Fruit fly (Drosophila melanogaster) whole organism, prepupa: ENCODE results near the gene CG6602.

Experiments
- Blimp-1 ChIP-seq: fragments of 200-800 bp; sonication (Bioruptor generic); optimal IDR thresholded peaks from 3 replicates; lab custom pipeline; 2017; ENCODE audit warnings: missing biosample characterization, missing genetic modification characterization, mild to moderate bottlenecking, moderate library complexity, missing genetic modification reagents
- CG10669 ChIP-seq: fragments of 200-800 bp; sonication (Bioruptor generic); optimal IDR thresholded peaks from 3 replicates; lab custom pipeline; 2018; ENCODE audit warnings: missing biosample characterization, mild to moderate bottlenecking, missing genetic modification characterization, moderate library complexity
- CG11762 ChIP-seq: fragments of 200-800 bp; sonication (Bioruptor generic); optimal IDR thresholded peaks from 3 replicates; lab custom pipeline; 2016; ENCODE audit warnings: missing biosample characterization, missing genetic modification characterization; ENCODE audit not compliant: insufficient read depth
- CG15336 ChIP-seq: fragments of 200-800 bp; sonication (Bioruptor generic); IDR thresholded peaks from 2 replicates; pipeline ENCODE4 v1.3.6; 2022; ENCODE audit warnings: missing biosample characterization, missing genetic modification characterization
- CG1621 ChIP-seq: fragments of 200-800 bp; sonication (Bioruptor generic); optimal IDR thresholded peaks from 3 replicates; lab custom pipeline; 2018; ENCODE audit warnings: missing biosample characterization, mild to moderate bottlenecking, missing genetic modification characterization
- CG16779 ChIP-seq: fragments of 200-800 bp; sonication (Bioruptor generic); optimal IDR thresholded peaks from 3 replicates; lab custom pipeline; 2017; ENCODE audit warnings: missing biosample characterization, mild to moderate bottlenecking, missing genetic modification characterization
- CG34406 ChIP-seq: fragments of 200-800 bp; sonication (Bioruptor generic); optimal IDR thresholded peaks from 3 replicates; lab custom pipeline; 2016; ENCODE audit warnings: missing biosample characterization, missing genetic modification characterization
- CG4318 ChIP-seq: fragments of 200-800 bp; sonication (Bioruptor generic); optimal IDR thresholded peaks from 3 replicates; lab custom pipeline; 2017; ENCODE audit warnings: missing biosample characterization, mild to moderate bottlenecking, missing genetic modification characterization
- CG6792 ChIP-seq: fragments of 200-800 bp; sonication (Bioruptor generic); optimal IDR thresholded peaks from 3 replicates; lab custom pipeline; 2016; ENCODE audit warnings: missing biosample characterization, missing genetic modification characterization
- CG8119 ChIP-seq: fragments of 200-800 bp; sonication (Bioruptor generic); IDR thresholded peaks from 3 replicates; pipeline ENCODE4 v1.3.6; 2022; ENCODE audit warnings: missing biosample characterization, missing genetic modification characterization
- Eip93F ChIP-seq: fragments of 200-800 bp; sonication (Bioruptor generic); optimal IDR thresholded peaks from 2 replicates; lab custom pipeline; 2016; ENCODE audit warnings: missing biosample characterization, mild to moderate bottlenecking, missing genetic modification characterization
- Gug ChIP-seq: fragments of 200-800 bp; sonication (Bioruptor generic); IDR thresholded peaks from 2 replicates; pipeline ENCODE4 v1.3.6; 2022; ENCODE audit warnings: missing biosample characterization, missing genetic modification characterization
- Hr38 ChIP-seq: sonication (Bioruptor generic); optimal IDR thresholded peaks from 2 replicates; lab custom pipeline; 2016; ENCODE audit warnings: missing biosample characterization, missing genetic modification characterization
- Hr39 ChIP-seq: fragments of 200-800 bp; sonication (Bioruptor generic); optimal IDR thresholded peaks from 2 replicates; lab custom pipeline; 2016; ENCODE audit warnings: missing biosample characterization, missing genetic modification characterization
- Hr4 ChIP-seq: fragments of 200-800 bp; sonication (Bioruptor generic); optimal IDR thresholded peaks from 3 replicates; lab custom pipeline; 2016; ENCODE audit warnings: missing biosample characterization, missing genetic modification characterization
- Met ChIP-seq: fragments of 200-800 bp; sonication (Bioruptor generic); optimal IDR thresholded peaks from 3 replicates; lab custom pipeline; 2016; ENCODE audit warnings: missing biosample characterization, missing genetic modification characterization
- OdsH ChIP-seq: fragments of 200-800 bp; sonication (Bioruptor generic); optimal IDR thresholded peaks from 3 replicates; lab custom pipeline; 2016; ENCODE audit warnings: missing biosample characterization, missing genetic modification characterization
- Smox ChIP-seq: fragments of 200-800 bp; sonication (Bioruptor generic); optimal IDR thresholded peaks from 3 replicates; lab custom pipeline; 2016; ENCODE audit warnings: missing biosample characterization, missing genetic modification characterization
- Sox14 ChIP-seq: fragments of 200-800 bp; sonication (Bioruptor generic); optimal IDR thresholded peaks from 3 replicates; lab custom pipeline; 2016; ENCODE audit warnings: missing biosample characterization, missing genetic modification characterization
- acj6 ChIP-seq: fragments of 200-800 bp; sonication (Bioruptor generic); optimal IDR thresholded peaks from 3 replicates; lab custom pipeline; 2016; ENCODE audit warnings: missing biosample characterization, missing genetic modification characterization
- dsx ChIP-seq: fragments of 200-800 bp; optimal IDR thresholded peaks from 3 replicates; lab custom pipeline; 2019; ENCODE audit warnings: missing biosample characterization, mild to moderate bottlenecking, missing genetic modification characterization, moderate library complexity; ENCODE audit not compliant: poor library complexity, severe bottlenecking
- esn ChIP-seq: fragments of 200-800 bp; sonication (Bioruptor generic); optimal IDR thresholded peaks from 2 replicates; lab custom pipeline; 2016; ENCODE audit warnings: missing biosample characterization, mild to moderate bottlenecking, missing genetic modification characterization, moderate library complexity
- lz ChIP-seq: fragments of 200-800 bp; sonication (Bioruptor generic); optimal IDR thresholded peaks from 3 replicates; lab custom pipeline; 2016; ENCODE audit warnings: missing biosample characterization, missing genetic modification characterization
- net ChIP-seq: fragments of 200-800 bp; sonication (Bioruptor generic); optimal IDR thresholded peaks from 3 replicates; lab custom pipeline; 2016; ENCODE audit warnings: missing biosample characterization, missing genetic modification characterization
- pdm3 ChIP-seq: fragments of 200-800 bp; sonication (Bioruptor generic); optimal IDR thresholded peaks from 3 replicates; lab custom pipeline; 2016; ENCODE audit warnings: missing biosample characterization, missing genetic modification characterization
- salr ChIP-seq, 2 experiments: fragments of 200-800 bp; sonication (Bioruptor generic); optimal IDR thresholded peaks; 3 replicates each; lab custom pipeline; 2016 to 2018; ENCODE audit warnings: missing biosample characterization in 2 of 2, missing genetic modification characterization in 2 of 2, mild to moderate bottlenecking in 1 of 2
- spab ChIP-seq: fragments of 200-800 bp; sonication (Bioruptor generic); optimal IDR thresholded peaks from 2 replicates; lab custom pipeline; 2017; ENCODE audit warnings: missing biosample characterization, mild to moderate bottlenecking, missing genetic modification characterization, missing genetic modification reagents
- ss ChIP-seq, 2 experiments: fragments of 200-800 bp; sonication (Bioruptor generic); optimal IDR thresholded peaks; 2 replicates in 1 of 2; 3 replicates in 1 of 2; lab custom pipeline; 2017 to 2018; ENCODE audit warnings: mild to moderate bottlenecking in 2 of 2, missing biosample characterization in 2 of 2, missing genetic modification characterization in 2 of 2, moderate library complexity in 1 of 2
- vri ChIP-seq: fragments of 200-800 bp; sonication (Bioruptor generic); optimal IDR thresholded peaks from 3 replicates; lab custom pipeline; 2016; ENCODE audit warnings: missing biosample characterization, mild to moderate bottlenecking, missing genetic modification characterization

The CG6602 gene

DNA sequence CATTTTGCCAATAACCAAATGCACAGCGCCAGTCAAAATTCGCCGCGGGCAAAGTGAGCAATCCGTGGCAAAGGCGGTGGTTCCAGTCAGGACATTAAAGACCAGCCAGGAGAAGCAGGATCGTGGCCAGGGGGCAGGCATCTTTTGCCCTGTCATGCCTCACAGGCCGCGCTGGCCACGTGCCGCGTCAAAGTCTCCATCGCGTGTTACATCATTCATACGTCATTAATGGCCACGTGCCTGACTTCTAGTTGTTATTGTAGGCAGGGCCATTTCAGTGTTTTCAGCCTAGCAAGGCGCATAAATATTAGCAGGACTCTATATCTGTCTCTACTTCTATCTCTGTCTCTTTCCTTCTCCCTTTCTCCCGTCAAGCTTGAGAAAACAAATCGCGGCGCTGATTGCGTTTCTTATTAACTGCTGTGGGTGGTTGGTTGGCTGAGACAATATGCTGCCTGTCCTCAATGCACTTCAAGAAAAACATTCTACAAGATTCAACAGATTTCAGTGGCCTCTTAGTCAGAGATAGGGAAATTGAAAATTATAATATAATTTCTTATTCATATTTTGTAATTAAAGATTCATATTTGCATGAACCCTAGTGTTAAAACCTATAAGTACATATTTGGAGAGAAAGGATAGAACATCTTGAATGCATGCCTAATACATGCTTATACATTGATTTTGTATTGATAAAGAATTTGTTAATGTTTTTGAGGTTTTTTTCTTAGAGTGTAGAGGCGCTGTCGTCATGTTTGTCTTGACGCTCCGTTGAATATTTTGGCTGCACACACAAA, 36.5 kb downstream of the CG6602 start:
- no peak for TF ChIP-seq net (GFP tag; lab: Kevin White, UChicago)
- TF ChIP-seq, all 60 proteins: peak for 0

DNA sequence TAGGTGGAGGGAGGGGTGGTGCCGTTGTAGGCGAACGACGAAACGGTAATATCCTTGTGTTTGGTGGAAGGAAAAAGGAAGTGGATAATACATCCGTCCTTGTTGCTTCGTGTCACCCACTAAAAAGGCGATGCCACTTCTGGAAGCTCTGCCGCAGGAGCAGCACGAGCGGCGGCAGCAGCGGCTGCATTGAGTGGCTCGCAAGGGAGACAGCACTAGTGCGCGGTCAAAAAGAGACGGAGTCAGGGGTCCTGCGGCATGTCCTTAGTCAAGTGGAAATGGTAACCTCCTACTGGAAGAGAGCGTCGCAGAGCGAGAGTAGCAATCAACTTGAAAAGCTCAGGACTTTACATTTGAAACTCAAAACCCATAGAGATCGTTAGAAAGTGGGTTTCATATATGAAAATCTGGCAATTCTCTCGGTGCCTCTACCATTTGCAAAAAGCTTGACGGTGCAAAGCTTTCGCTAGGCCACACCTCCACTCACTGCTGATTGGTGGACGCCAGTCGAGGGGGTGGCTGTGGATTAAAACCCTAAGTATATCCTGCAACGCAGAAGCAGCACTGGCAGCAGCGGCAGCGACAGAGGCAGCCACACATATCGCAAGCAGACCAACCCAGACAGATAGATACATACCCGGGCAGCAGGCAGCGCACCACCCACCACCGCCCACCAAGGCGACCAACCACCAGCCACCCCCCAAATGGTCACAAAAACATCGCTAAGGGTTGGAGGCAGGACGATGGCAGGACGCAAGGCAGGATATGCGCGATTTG, 38.9 kb downstream of the CG6602 start:
- TF ChIP-seq esn (GFP tag; lab: Kevin White, UChicago) = no peak
- TF ChIP-seq, all 60 proteins: peak for 0

DNA sequence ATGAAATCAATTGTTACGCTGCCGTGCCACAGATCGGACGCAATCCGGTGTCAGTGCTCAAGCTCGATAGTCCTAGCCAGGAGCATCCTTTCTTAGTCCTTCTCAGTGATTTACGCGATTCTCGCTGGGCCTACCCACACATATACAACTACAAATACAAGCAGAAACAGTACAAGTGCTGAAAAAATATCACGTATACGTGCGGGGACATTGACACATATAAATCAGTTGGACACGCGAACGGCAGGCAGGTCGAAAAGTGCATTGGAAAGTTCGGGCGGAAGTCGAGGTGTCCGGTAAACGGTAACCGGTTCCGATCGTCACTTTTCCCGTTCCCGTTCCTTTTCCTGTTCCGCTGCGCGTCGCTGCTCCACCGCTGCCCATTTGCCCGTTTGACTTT, 39.5 kb downstream of the CG6602 start:
- no peak for TF ChIP-seq dsx (GFP tag; lab: Kevin White, UChicago)
- TF ChIP-seq CG4318 (GFP tag; lab: Kevin White, UChicago) = no peak
- TF ChIP-seq Hr4 = no peak
- no peak for TF ChIP-seq CG8119 (GFP tag; lab: Robert Waterston, UW)
- TF ChIP-seq CG34406 = no peak
- TF ChIP-seq Sox14 (GFP tag; lab: Kevin White, UChicago) = no peak
- no peak for TF ChIP-seq ss (GFP tag; optimal IDR thresholded peaks at IDR 0.05; lab: Kevin White, UChicago)
- no peak for TF ChIP-seq esn (GFP tag; lab: Kevin White, UChicago)
- TF ChIP-seq vri (GFP tag; lab: Kevin White, UChicago) = no peak
- TF ChIP-seq CG10669 (GFP tag; lab: Kevin White, UChicago) = no peak
- TF ChIP-seq CG6792 = no peak
- no peak for TF ChIP-seq Smox
- TF ChIP-seq lz (GFP tag; lab: Kevin White, UChicago) = no peak
- TF ChIP-seq OdsH (GFP tag; lab: Kevin White, UChicago) = no peak

DNA sequence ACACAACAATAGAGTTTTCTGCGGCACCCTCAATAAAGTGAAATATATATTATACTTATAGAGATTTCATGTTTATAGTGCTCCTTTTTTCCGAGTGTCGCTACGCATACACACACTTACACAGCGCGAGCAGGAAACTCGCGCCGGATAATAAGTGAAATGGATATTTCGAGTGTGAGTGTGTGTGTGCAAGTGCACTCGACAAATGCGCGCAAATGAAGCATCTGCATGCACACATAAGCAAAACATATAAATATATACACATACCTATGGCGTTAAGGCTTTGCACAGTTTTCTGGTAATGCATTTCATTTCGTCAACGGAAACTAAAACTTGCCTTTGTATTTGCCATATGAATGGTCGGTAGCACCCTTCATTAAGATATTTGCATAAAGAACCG, 43.6 kb downstream of the CG6602 start:
- no peak for TF ChIP-seq CG11762 (GFP tag; lab: Kevin White, UChicago)
- TF ChIP-seq Hr39 (GFP tag; lab: Kevin White, UChicago) = no peak
- no peak for TF ChIP-seq vri (GFP tag; lab: Kevin White, UChicago)
- TF ChIP-seq acj6 (GFP tag; lab: Kevin White, UChicago) = no peak
- no peak for TF ChIP-seq Gug (GFP tag; lab: Robert Waterston, UW)
- TF ChIP-seq CG15336 (GFP tag; lab: Robert Waterston, UW) = no peak
- no peak for TF ChIP-seq Smox
- TF ChIP-seq pdm3 (GFP tag; lab: Kevin White, UChicago) = no peak
- no peak for TF ChIP-seq Hr38 (GFP tag; lab: Kevin White, UChicago)
- no peak for TF ChIP-seq Blimp-1
- TF ChIP-seq spab = no peak
- TF ChIP-seq Met = no peak
- no peak for TF ChIP-seq CG16779 (tag; lab: Kevin White, UChicago)
- no peak for TF ChIP-seq ss (GFP tag; optimal IDR thresholded peaks at IDR 0.05; lab: Kevin White, UChicago)
- TF ChIP-seq Hr4 = no peak
- TF ChIP-seq CG1621 (tag; lab: Kevin White, UChicago) = no peak
- TF ChIP-seq lz (GFP tag; lab: Kevin White, UChicago) = no peak
- no peak for TF ChIP-seq CG8119 (GFP tag; lab: Robert Waterston, UW)

DNA sequence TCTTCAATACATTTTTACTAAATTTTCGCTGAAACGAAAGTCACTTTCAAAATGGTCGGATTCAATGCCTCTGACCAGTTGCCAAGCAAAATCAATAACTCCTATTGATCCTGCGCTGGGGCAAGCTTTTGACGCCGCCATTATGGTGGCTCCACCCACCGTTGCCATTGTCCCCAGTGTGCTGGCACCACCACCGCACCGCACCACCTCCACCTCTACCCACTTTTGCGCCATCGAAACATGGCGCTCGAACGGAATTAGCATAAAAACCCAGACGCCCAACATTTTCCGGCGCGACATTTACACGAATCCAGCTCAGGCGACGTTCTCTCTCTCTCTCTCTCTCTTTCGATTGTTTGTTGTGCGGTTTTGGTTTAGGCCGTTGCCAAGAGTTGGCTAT, 44.9 kb downstream of the CG6602 start:
- TF ChIP-seq salr (GFP tag; optimal IDR thresholded peaks at IDR 0.05; lab: Kevin White, UChicago) (no peak), Eip93F (no peak), OdsH (GFP tag; lab: Kevin White, UChicago) (no peak)
- TF ChIP-seq, all 60 proteins: peak for 0
